Fruit fly (Drosophila melanogaster): ENCODE results near the gene CG11843.

DNA sequence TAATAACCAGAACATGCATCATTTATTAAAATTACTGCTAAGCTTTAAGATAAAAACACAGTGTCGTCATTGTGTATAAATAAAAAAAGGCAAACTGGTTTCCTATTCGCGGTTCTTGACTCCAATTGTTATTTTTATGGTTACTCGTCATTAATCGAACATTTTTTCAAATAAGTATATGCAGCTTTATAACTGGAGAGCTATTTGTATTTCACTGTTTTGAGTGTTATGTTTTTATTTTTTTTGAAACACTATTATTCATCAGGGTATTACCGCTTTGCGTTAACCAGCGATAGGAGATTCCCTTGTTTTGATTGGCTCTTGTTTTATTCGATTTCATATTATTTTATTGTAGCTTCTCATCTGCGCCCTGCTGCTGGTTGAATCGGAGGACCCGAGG is 43.0 kb upstream of the CG11843 start:
- TF ChIP-seq CTCF (optimal IDR thresholded peaks at IDR 0.05) (no peak), CG8478 (optimal IDR thresholded peaks at IDR 0.05) (no peak)

Measured in S2 (cell line).